Fruit fly (Drosophila melanogaster) whole organism, wandering third instar larva: ENCODE measurements around the gene CG43185.

Source experiments
- Abd-B ChIP-seq: fragments of >200 bp; optimal IDR thresholded peaks from 2 replicates; lab custom pipeline; 2017; ENCODE audit warnings: missing biosample characterization, missing genetic modification characterization
- CG32264 ChIP-seq: fragments of 200-800 bp; sonication (Bioruptor generic); optimal IDR thresholded peaks from 2 replicates; lab custom pipeline; 2016; ENCODE audit warnings: missing biosample characterization, missing genetic modification characterization
- CG9705 ChIP-seq: fragments of 200-800 bp; sonication (Bioruptor generic); optimal IDR thresholded peaks from 2 replicates; lab custom pipeline; 2018; ENCODE audit warnings: missing biosample characterization, mild to moderate bottlenecking, missing genetic modification characterization
- CrebA ChIP-seq: fragments of 200-800 bp; sonication (Bioruptor generic); optimal IDR thresholded peaks from 2 replicates; lab custom pipeline; 2016; ENCODE audit warnings: missing biosample characterization, mild to moderate bottlenecking, missing genetic modification characterization, borderline replicate concordance
- Dif ChIP-seq: fragments of 200-275, 200-300 bp; sonication (Bioruptor generic); optimal IDR thresholded peaks from 2 replicates; lab custom pipeline; 2018; ENCODE audit warnings: missing biosample characterization, missing genetic modification characterization; ENCODE audit not compliant: partially characterized antibody
- Hnf4 ChIP-seq: fragments of 200-800 bp; sonication (Bioruptor generic); optimal IDR thresholded peaks from 2 replicates; lab custom pipeline; 2016; ENCODE audit warnings: missing biosample characterization, mild to moderate bottlenecking, missing genetic modification characterization
- Hr78 ChIP-seq: fragments of >200 bp; optimal IDR thresholded peaks from 2 replicates; lab custom pipeline; 2017; ENCODE audit warnings: missing biosample characterization, missing genetic modification characterization
- Hr83 ChIP-seq: fragments of 200-300 bp; sonication (Bioruptor generic); optimal IDR thresholded peaks from 2 replicates; lab custom pipeline; 2016; ENCODE audit warnings: missing biosample characterization, mild to moderate bottlenecking, missing genetic modification characterization, moderate library complexity; ENCODE audit not compliant: poor library complexity, severe bottlenecking
- Jra ChIP-seq: sonication (Bioruptor generic); optimal IDR thresholded peaks from 2 replicates; lab custom pipeline; 2016; ENCODE audit warnings: missing biosample characterization, missing genetic modification characterization
- Mio ChIP-seq: sonication (Bioruptor generic); optimal IDR thresholded peaks from 2 replicates; lab custom pipeline; 2016; ENCODE audit warnings: missing biosample characterization, missing genetic modification characterization
- Myc ChIP-seq: fragments of >200 bp; optimal IDR thresholded peaks from 2 replicates; lab custom pipeline; 2017
- N ChIP-seq: fragments of >200 bp; optimal IDR thresholded peaks from 2 replicates; lab custom pipeline; 2018; ENCODE audit warnings: missing biosample characterization, missing external identifiers, missing genetic modification characterization
- OdsH ChIP-seq: fragments of 200-800 bp; sonication (Bioruptor generic); optimal IDR thresholded peaks from 2 replicates; lab custom pipeline; 2016; ENCODE audit warnings: missing biosample characterization, mild to moderate bottlenecking, missing genetic modification characterization
- Rel ChIP-seq, 2 experiments: fragments of 200-800 bp; sonication (Bioruptor generic) in 1 of 2; optimal IDR thresholded peaks; 2 replicates in 1 of 2; 3 replicates in 1 of 2; lab custom pipeline; 2016 to 2019; ENCODE audit warnings: mild to moderate bottlenecking in 2 of 2, missing biosample characterization in 2 of 2, missing genetic modification characterization in 2 of 2, moderate library complexity in 1 of 2
- Sp1 ChIP-seq: fragments of 200-800 bp; sonication (Bioruptor generic); optimal IDR thresholded peaks from 3 replicates; lab custom pipeline; 2019; ENCODE audit warnings: missing biosample characterization, mild to moderate bottlenecking, missing genetic modification characterization, moderate library complexity
- Vsx2 ChIP-seq: fragments of 200-300, 225-300 bp; sonication (Bioruptor generic); optimal IDR thresholded peaks from 2 replicates; lab custom pipeline; 2018; ENCODE audit warnings: missing biosample characterization, missing genetic modification characterization; ENCODE audit not compliant: partially characterized antibody
- br ChIP-seq: fragments of 200-800 bp; sonication (Bioruptor generic); optimal IDR thresholded peaks from 2 replicates; lab custom pipeline; 2016; ENCODE audit warnings: missing biosample characterization, missing genetic modification characterization
- brk ChIP-seq: fragments of 200-800 bp; sonication (Bioruptor generic); optimal IDR thresholded peaks from 2 replicates; lab custom pipeline; 2016; ENCODE audit warnings: missing biosample characterization, mild to moderate bottlenecking, missing genetic modification characterization
- dl ChIP-seq, 2 experiments: fragments of 175-275, 200-275 bp in 1 of 2; fragments of 200-275 bp in 1 of 2; sonication (Bioruptor generic); optimal IDR thresholded peaks; lab custom pipeline; 2018; ENCODE audit warnings: mild to moderate bottlenecking in 2 of 2, missing biosample characterization in 2 of 2, missing genetic modification characterization in 2 of 2, moderate library complexity in 2 of 2; ENCODE audit not compliant: partially characterized antibody in 2 of 2, insufficient read depth in 1 of 2
- dmrt93B ChIP-seq: fragments of 200-800 bp; sonication (Bioruptor generic); optimal IDR thresholded peaks from 2 replicates; lab custom pipeline; 2018; ENCODE audit warnings: missing biosample characterization, mild to moderate bottlenecking, missing genetic modification characterization
- dsf ChIP-seq: sonication (Bioruptor generic); optimal IDR thresholded peaks from 2 replicates; lab custom pipeline; 2016; ENCODE audit warnings: missing biosample characterization, missing genetic modification characterization, borderline replicate concordance
- ey ChIP-seq: fragments of 200-800 bp; sonication (Bioruptor generic); optimal IDR thresholded peaks from 2 replicates; lab custom pipeline; 2016; ENCODE audit warnings: missing biosample characterization, missing genetic modification characterization
- foxo ChIP-seq, 2 experiments: fragments of 200-800 bp; sonication (Bioruptor generic); optimal IDR thresholded peaks; 2 replicates in 1 of 2; 3 replicates in 1 of 2; lab custom pipeline; 2016 to 2017; ENCODE audit warnings: missing biosample characterization in 2 of 2, missing genetic modification characterization in 2 of 2
- fru ChIP-seq: fragments of 200-800 bp; sonication (Bioruptor generic); optimal IDR thresholded peaks from 3 replicates; lab custom pipeline; 2016; ENCODE audit warnings: missing biosample characterization, mild to moderate bottlenecking, missing genetic modification characterization
- h ChIP-seq: fragments of 200-800 bp; sonication (Bioruptor generic); optimal IDR thresholded peaks from 3 replicates; lab custom pipeline; 2016; ENCODE audit warnings: missing biosample characterization, mild to moderate bottlenecking, missing genetic modification characterization
- lola ChIP-seq: fragments of >200 bp; optimal IDR thresholded peaks from 2 replicates; lab custom pipeline; 2017; ENCODE audit warnings: missing biosample characterization, missing genetic modification characterization
- pan ChIP-seq: fragments of >200 bp; optimal IDR thresholded peaks from 2 replicates; lab custom pipeline; 2017
- psq ChIP-seq: fragments of 200-800 bp; sonication (Bioruptor generic); optimal IDR thresholded peaks from 3 replicates; lab custom pipeline; 2017; ENCODE audit warnings: missing biosample characterization, mild to moderate bottlenecking, missing genetic modification characterization, moderate library complexity
- sv ChIP-seq: fragments of 200-800 bp; sonication (Bioruptor generic); optimal IDR thresholded peaks from 3 replicates; lab custom pipeline; 2016; ENCODE audit warnings: missing biosample characterization, missing genetic modification characterization
- tai ChIP-seq: sonication (Bioruptor generic); optimal IDR thresholded peaks from 2 replicates; lab custom pipeline; 2016; ENCODE audit warnings: missing biosample characterization, missing genetic modification characterization
- usp ChIP-seq: fragments of >200 bp; optimal IDR thresholded peaks from 2 replicates; lab custom pipeline; 2017; ENCODE audit warnings: missing biosample characterization, missing genetic modification characterization
- woc ChIP-seq: sonication (Bioruptor generic); optimal IDR thresholded peaks from 2 replicates; lab custom pipeline; 2016; ENCODE audit warnings: missing biosample characterization, mild to moderate bottlenecking, missing genetic modification characterization

The CG43185 gene

DNA sequence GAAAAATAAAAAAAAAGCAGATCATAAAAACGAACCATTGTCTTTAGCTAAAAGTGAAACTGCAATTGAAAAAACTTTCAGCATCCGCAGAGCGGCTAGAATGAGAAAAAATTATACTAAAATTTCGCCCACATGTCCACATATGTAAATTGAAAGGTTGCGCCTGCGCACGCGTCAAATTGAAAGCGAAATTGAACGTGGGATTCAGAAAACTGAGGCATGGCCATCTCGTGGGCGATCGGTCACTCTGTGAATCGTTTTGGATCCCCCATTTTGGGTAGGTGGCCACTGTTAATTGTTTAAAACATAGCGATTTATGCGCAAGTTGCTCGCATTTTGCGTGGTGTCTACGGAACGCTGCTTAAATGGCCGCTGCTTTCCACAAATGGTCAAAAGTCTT is 9.8 kb downstream of the CG43185 start:
- TF ChIP-seq Sp1 (GFP tag; lab: Kevin White, UChicago): no peak
- TF ChIP-seq lola (GFP tag; lab: Kevin White, UChicago): no peak
- TF ChIP-seq fru: no peak
- no peak for TF ChIP-seq Hr78 (GFP tag; lab: Kevin White, UChicago)
- TF ChIP-seq ey: no peak
- no peak for TF ChIP-seq usp (GFP tag; lab: Kevin White, UChicago)
- no peak for TF ChIP-seq psq
- no peak for TF ChIP-seq tai (GFP tag; lab: Kevin White, UChicago)
- TF ChIP-seq dmrt93B (GFP tag; lab: Kevin White, UChicago): no peak
- no peak for TF ChIP-seq Mio (GFP tag; lab: Kevin White, UChicago)
- no peak for TF ChIP-seq woc (GFP tag; lab: Kevin White, UChicago)
- TF ChIP-seq N (GFP tag; lab: Kevin White, UChicago): no peak
- no peak for TF ChIP-seq dl (GFP tag; optimal IDR thresholded peaks at IDR 0.05; lab: Kevin White, UChicago; ENCODE audit: insufficient read depth in 1 of 2, partially characterized antibody in 2 of 2)
- TF ChIP-seq Myc: no peak
- no peak for TF ChIP-seq Rel (GFP tag; optimal IDR thresholded peaks at IDR 0.05; lab: Kevin White, UChicago)
- TF ChIP-seq Rel (tag; optimal IDR thresholded peaks at IDR 0.05; lab: Kevin White, UChicago): no peak
- TF ChIP-seq Dif (GFP tag; lab: Kevin White, UChicago): no peak
- TF ChIP-seq OdsH: no peak
- TF ChIP-seq, all 38 proteins: peak for 0

dm6 chr2L:5899170-5899708 is 14.6 kb downstream of the CG43185 start:
- no peak for TF ChIP-seq woc (GFP tag; lab: Kevin White, UChicago)
- TF ChIP-seq Sp1 (GFP tag; lab: Kevin White, UChicago): no peak
- TF ChIP-seq Mio (GFP tag; lab: Kevin White, UChicago): no peak
- no peak for TF ChIP-seq dmrt93B (GFP tag; lab: Kevin White, UChicago)
- no peak for TF ChIP-seq OdsH
- no peak for TF ChIP-seq dl (GFP tag; optimal IDR thresholded peaks at IDR 0.05; lab: Kevin White, UChicago; ENCODE audit: insufficient read depth in 1 of 2, partially characterized antibody in 2 of 2)

dm6 chr2L:5901553-5901952 is 16.9 kb downstream of the CG43185 start:
- TF ChIP-seq Hr83 (no peak), Vsx2 (GFP tag; lab: Kevin White, UChicago) (no peak), Dif (GFP tag; lab: Kevin White, UChicago) (no peak), fru (no peak), br (GFP tag; lab: Kevin White, UChicago) (no peak), woc (GFP tag; lab: Kevin White, UChicago) (no peak), sv (GFP tag; lab: Kevin White, UChicago) (no peak), CrebA (no peak), Hnf4 (GFP tag; lab: Kevin White, UChicago) (no peak), Rel (GFP tag; optimal IDR thresholded peaks at IDR 0.05; lab: Kevin White, UChicago) (no peak), Rel (tag; optimal IDR thresholded peaks at IDR 0.05; lab: Kevin White, UChicago) (no peak), Abd-B (no peak), Jra (GFP tag; lab: Kevin White, UChicago) (no peak)
- TF ChIP-seq, all 38 proteins: peak for 0

DNA sequence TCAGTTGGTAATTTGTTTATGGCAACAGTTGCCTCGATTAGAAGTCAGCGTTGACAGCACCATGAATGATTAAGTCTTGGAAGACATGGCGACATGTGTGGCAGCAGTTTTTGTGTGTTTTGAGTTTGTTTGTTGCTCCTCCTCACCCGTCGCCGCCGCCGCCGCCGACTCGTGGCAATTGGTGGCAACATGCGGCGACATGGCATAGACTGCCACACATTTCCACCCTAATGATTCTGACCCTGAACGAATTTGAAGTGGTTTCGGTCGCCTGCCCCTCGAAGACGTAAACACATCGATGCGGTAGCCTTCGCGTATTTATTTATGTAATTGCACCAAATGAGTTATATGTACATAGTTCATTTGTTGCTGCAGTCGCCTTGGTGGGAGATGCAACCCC is 18.2 kb downstream of the CG43185 start:
- TF ChIP-seq dsf (GFP tag; lab: Kevin White, UChicago): no peak
- no peak for TF ChIP-seq dmrt93B (GFP tag; lab: Kevin White, UChicago)
- no peak for TF ChIP-seq pan (lab: Kevin White, UChicago)
- TF ChIP-seq Hnf4 (GFP tag; lab: Kevin White, UChicago): no peak
- no peak for TF ChIP-seq foxo (GFP tag; optimal IDR thresholded peaks at IDR 0.05; lab: Kevin White, UChicago)
- no peak for TF ChIP-seq CG32264 (GFP tag; lab: Kevin White, UChicago)
- TF ChIP-seq tai (GFP tag; lab: Kevin White, UChicago): no peak
- TF ChIP-seq fru: no peak
- no peak for TF ChIP-seq woc (GFP tag; lab: Kevin White, UChicago)
- no peak for TF ChIP-seq brk (GFP tag; lab: Kevin White, UChicago)
- no peak for TF ChIP-seq dl (GFP tag; optimal IDR thresholded peaks at IDR 0.05; lab: Kevin White, UChicago; ENCODE audit: insufficient read depth in 1 of 2, partially characterized antibody in 2 of 2)
- TF ChIP-seq CG9705 (GFP tag; lab: Kevin White, UChicago): no peak
- TF ChIP-seq Sp1 (GFP tag; lab: Kevin White, UChicago): no peak
- TF ChIP-seq h (GFP tag; lab: Kevin White, UChicago): no peak
- TF ChIP-seq Rel (GFP tag; optimal IDR thresholded peaks at IDR 0.05; lab: Kevin White, UChicago): no peak
- no peak for TF ChIP-seq Rel (tag; optimal IDR thresholded peaks at IDR 0.05; lab: Kevin White, UChicago)
- no peak for TF ChIP-seq CrebA
- TF ChIP-seq Hr83: no peak
- no peak for TF ChIP-seq Mio (GFP tag; lab: Kevin White, UChicago)
